Fruit fly (Drosophila melanogaster) whole organism, embryonic: ENCODE measurements around the gene CG14273.

Experiments
- CG10274 ChIP-seq: fragments of 200-800 bp; sonication (Bioruptor generic); optimal IDR thresholded peaks from 3 replicates; lab custom pipeline; 2017; ENCODE audit warnings: missing biosample characterization, mild to moderate bottlenecking, missing genetic modification characterization
- CG10366 ChIP-seq: fragments of 200-800 bp; sonication (Bioruptor generic); IDR thresholded peaks from 2 replicates; pipeline ENCODE4 v1.3.6; 2022; ENCODE audit warnings: missing biosample characterization, missing genetic modification characterization
- CG10462 ChIP-seq: fragments of 200-800 bp; sonication (Bioruptor generic); optimal IDR thresholded peaks from 2 replicates; lab custom pipeline; 2016; ENCODE audit warnings: missing biosample characterization, missing genetic modification characterization
- CG10959 ChIP-seq: fragments of 200-800 bp; sonication (Bioruptor generic); IDR thresholded peaks from 2 replicates; pipeline ENCODE4 v1.3.6; 2022; ENCODE audit warnings: missing biosample characterization, missing genetic modification characterization
- CG11695 ChIP-seq: fragments of 200-800 bp; sonication (Bioruptor generic); IDR thresholded peaks from 3 replicates; pipeline ENCODE4 v1.3.6; 2022; ENCODE audit warnings: missing biosample characterization, missing genetic modification characterization
- CG12155 ChIP-seq: fragments of 200-800 bp; sonication (Bioruptor generic); optimal IDR thresholded peaks from 3 replicates; lab custom pipeline; 2016; ENCODE audit warnings: missing biosample characterization, missing genetic modification characterization
- CG15269 ChIP-seq: fragments of 200-800 bp; sonication (Bioruptor generic); optimal IDR thresholded peaks from 2 replicates; lab custom pipeline; 2018; ENCODE audit warnings: missing biosample characterization, mild to moderate bottlenecking, missing genetic modification characterization, moderate library complexity
- CG1529 ChIP-seq: fragments of 200-800 bp; sonication (Bioruptor generic); optimal IDR thresholded peaks from 3 replicates; lab custom pipeline; 2018; ENCODE audit warnings: missing biosample characterization, missing genetic modification characterization
- CG15479 ChIP-seq: fragments of 200-800 bp; sonication (Bioruptor generic); optimal IDR thresholded peaks from 3 replicates; lab custom pipeline; 2019; ENCODE audit warnings: missing biosample characterization, mild to moderate bottlenecking, missing genetic modification characterization, moderate library complexity
- CG1602 ChIP-seq: fragments of 200-800 bp; sonication (Bioruptor generic); optimal IDR thresholded peaks from 3 replicates; lab custom pipeline; 2016; ENCODE audit warnings: missing biosample characterization, missing genetic modification characterization
- CG2875 ChIP-seq: fragments of 200-800 bp; sonication (Bioruptor generic); optimal IDR thresholded peaks from 2 replicates; lab custom pipeline; 2017; ENCODE audit warnings: missing biosample characterization, mild to moderate bottlenecking, missing genetic modification characterization, missing genetic modification reagents
- CG4854 ChIP-seq: fragments of 200-800 bp; sonication (Bioruptor generic); optimal IDR thresholded peaks from 2 replicates; lab custom pipeline; 2016; ENCODE audit warnings: missing biosample characterization, missing genetic modification characterization, inconsistent platforms
- CG7745 ChIP-seq: fragments of 200-800 bp; sonication (Bioruptor generic); optimal IDR thresholded peaks from 2 replicates; lab custom pipeline; 2018; ENCODE audit warnings: missing biosample characterization, mild to moderate bottlenecking, missing genetic modification characterization, moderate library complexity
- CG7839 ChIP-seq: fragments of 200-800 bp; sonication (Bioruptor generic); optimal IDR thresholded peaks from 3 replicates; lab custom pipeline; 2018; ENCODE audit warnings: missing biosample characterization, mild to moderate bottlenecking, missing genetic modification characterization, moderate library complexity
- CG9797 ChIP-seq: fragments of 200-800 bp; sonication (Bioruptor generic); optimal IDR thresholded peaks from 3 replicates; lab custom pipeline; 2018; ENCODE audit warnings: missing biosample characterization, mild to moderate bottlenecking, missing genetic modification characterization
- CkIIα-i1 ChIP-seq: fragments of 200-800 bp; sonication (Bioruptor generic); IDR thresholded peaks from 2 replicates; pipeline ENCODE4 v1.3.6; 2022; ENCODE audit warnings: missing biosample characterization, missing genetic modification characterization
- Dp ChIP-seq: fragments of 200-800 bp; sonication (Bioruptor generic); optimal IDR thresholded peaks from 2 replicates; lab custom pipeline; 2018; ENCODE audit warnings: missing biosample characterization, mild to moderate bottlenecking, missing genetic modification characterization, moderate library complexity
- E2f2 ChIP-seq: fragments of 200-800 bp; sonication (Bioruptor generic); IDR thresholded peaks from 2 replicates; pipeline ENCODE4 v1.3.6; 2022; ENCODE audit warnings: missing biosample characterization, missing genetic modification characterization
- Gsc ChIP-seq: fragments of 200-800 bp; sonication (Bioruptor generic); IDR thresholded peaks from 2 replicates; pipeline ENCODE4 v1.3.6; 2022; ENCODE audit warnings: missing biosample characterization, missing genetic modification characterization
- Gug ChIP-seq: fragments of 200-800 bp; sonication (Bioruptor generic); IDR thresholded peaks from 4 replicates; pipeline ENCODE4 v1.3.6; 2022; ENCODE audit warnings: missing biosample characterization, missing genetic modification characterization
- H2.0 ChIP-seq: fragments of 200-800 bp; sonication (Bioruptor generic); IDR thresholded peaks from 2 replicates; pipeline ENCODE4 v1.3.6; 2022; ENCODE audit warnings: missing biosample characterization, missing genetic modification characterization
- Hmx ChIP-seq: fragments of 200-800 bp; sonication (Bioruptor generic); optimal IDR thresholded peaks from 2 replicates; lab custom pipeline; 2016; ENCODE audit warnings: missing biosample characterization, missing genetic modification characterization
- Kr ChIP-seq: fragments of 200-800 bp; sonication (Bioruptor generic); optimal IDR thresholded peaks from 2 replicates; lab custom pipeline; 2017; ENCODE audit warnings: missing biosample characterization, mild to moderate bottlenecking, missing genetic modification characterization
- Meics ChIP-seq: fragments of 200-800 bp; sonication (Bioruptor generic); optimal IDR thresholded peaks from 2 replicates; lab custom pipeline; 2017; ENCODE audit warnings: missing biosample characterization, mild to moderate bottlenecking, missing genetic modification characterization
- NfI ChIP-seq: fragments of 200-800 bp; sonication (Bioruptor generic); optimal IDR thresholded peaks from 3 replicates; lab custom pipeline; 2018; ENCODE audit warnings: missing biosample characterization, mild to moderate bottlenecking, missing genetic modification characterization, moderate library complexity
- Optix ChIP-seq: fragments of 200-800 bp; sonication (Bioruptor generic); IDR thresholded peaks from 3 replicates; pipeline ENCODE4 v1.3.6; 2022; ENCODE audit warnings: missing biosample characterization, missing genetic modification characterization
- Usf ChIP-seq: fragments of 200-800 bp; sonication (Bioruptor generic); optimal IDR thresholded peaks from 2 replicates; lab custom pipeline; 2017; ENCODE audit warnings: missing genotype, missing biosample characterization, missing genetic modification characterization
- Xbp1 ChIP-seq: fragments of 200-800 bp; sonication (Bioruptor generic); optimal IDR thresholded peaks from 3 replicates; lab custom pipeline; 2016; ENCODE audit warnings: missing biosample characterization, mild to moderate bottlenecking, missing genetic modification characterization
- caup ChIP-seq: fragments of 200-800 bp; sonication (Bioruptor generic); optimal IDR thresholded peaks from 3 replicates; lab custom pipeline; 2017; ENCODE audit warnings: missing biosample characterization, mild to moderate bottlenecking, missing genetic modification characterization, moderate library complexity; ENCODE audit not compliant: severe bottlenecking
- ci ChIP-seq: fragments of 200-800 bp; sonication (Bioruptor generic); IDR thresholded peaks from 3 replicates; pipeline ENCODE4 v1.3.6; 2022; ENCODE audit warnings: missing biosample characterization, missing genetic modification characterization
- da ChIP-seq: fragments of 200-800 bp; sonication (Bioruptor generic); optimal IDR thresholded peaks from 2 replicates; lab custom pipeline; 2016; ENCODE audit warnings: missing biosample characterization, missing genetic modification characterization
- dimm ChIP-seq: fragments of 200-800 bp; sonication (Bioruptor generic); IDR thresholded peaks from 2 replicates; pipeline ENCODE4 v1.3.6; 2022; ENCODE audit warnings: missing biosample characterization, missing genetic modification characterization
- grau ChIP-seq: fragments of 200-800 bp; optimal IDR thresholded peaks from 3 replicates; lab custom pipeline; 2019; ENCODE audit warnings: missing biosample characterization, mild to moderate bottlenecking, missing genetic modification characterization, moderate library complexity
- gro ChIP-seq: fragments of 200-800 bp; sonication (Bioruptor generic); optimal IDR thresholded peaks from 2 replicates; lab custom pipeline; 2016; ENCODE audit warnings: missing biosample characterization, missing genetic modification characterization
- gsb ChIP-seq: fragments of 200-800 bp; sonication (Bioruptor generic); IDR thresholded peaks from 2 replicates; pipeline ENCODE4 v1.3.6; 2022; ENCODE audit warnings: missing biosample characterization, missing genetic modification characterization
- hb ChIP-seq: fragments of 200-800 bp; sonication (Bioruptor generic); IDR thresholded peaks from 3 replicates; pipeline ENCODE4 v1.3.6; 2022; ENCODE audit warnings: missing biosample characterization, missing genetic modification characterization; ENCODE audit not compliant: partially characterized antibody
- hth ChIP-seq: fragments of >200 bp; optimal IDR thresholded peaks from 2 replicates; lab custom pipeline; 2017; ENCODE audit warnings: inconsistent platforms
- jumu ChIP-seq: fragments of 200-800 bp; sonication (Bioruptor generic); optimal IDR thresholded peaks from 3 replicates; lab custom pipeline; 2016; ENCODE audit warnings: missing biosample characterization, missing genetic modification characterization
- lmd ChIP-seq: fragments of 200-800 bp; sonication (Bioruptor generic); IDR thresholded peaks from 2 replicates; pipeline ENCODE4 v1.3.6; 2022; ENCODE audit warnings: missing biosample characterization, missing genetic modification characterization
- org-1 ChIP-seq: fragments of 200-800 bp; sonication (Bioruptor generic); optimal IDR thresholded peaks from 2 replicates; lab custom pipeline; 2017; ENCODE audit warnings: missing biosample characterization, missing genetic modification characterization
- pita ChIP-seq: fragments of 200-800 bp; sonication (Bioruptor generic); optimal IDR thresholded peaks from 2 replicates; lab custom pipeline; 2017; ENCODE audit warnings: missing biosample characterization, mild to moderate bottlenecking, missing genetic modification characterization
- pros ChIP-seq: fragments of 200-800 bp; sonication (Bioruptor generic); optimal IDR thresholded peaks from 3 replicates; lab custom pipeline; 2019; ENCODE audit warnings: missing biosample characterization, mild to moderate bottlenecking, missing genetic modification characterization, moderate library complexity
- psq ChIP-seq: fragments of 200-800 bp; sonication (Bioruptor generic); optimal IDR thresholded peaks from 2 replicates; lab custom pipeline; 2017; ENCODE audit warnings: missing biosample characterization, missing genetic modification characterization
- repo ChIP-seq: fragments of 200-800 bp; sonication (Bioruptor generic); optimal IDR thresholded peaks from 2 replicates; lab custom pipeline; 2016; ENCODE audit warnings: missing biosample characterization, missing genetic modification characterization
- row ChIP-seq: fragments of 200-800 bp; sonication (Bioruptor generic); IDR thresholded peaks from 3 replicates; pipeline ENCODE4 v1.3.6; 2022; ENCODE audit warnings: missing biosample characterization, missing genetic modification characterization
- sens ChIP-seq: fragments of 200-800 bp; sonication (Bioruptor generic); peaks from one replicate; lab custom pipeline; 2016; ENCODE audit warnings: missing biosample characterization, missing genetic modification characterization
- slp2 ChIP-seq: fragments of 200-800 bp; sonication (Bioruptor generic); optimal IDR thresholded peaks from 2 replicates; lab custom pipeline; 2016; ENCODE audit warnings: missing biosample characterization, missing genetic modification characterization
- sna ChIP-seq: fragments of 200-800 bp; sonication (Bioruptor generic); IDR thresholded peaks from 2 replicates; pipeline ENCODE4 v1.3.6; 2022; ENCODE audit warnings: missing biosample characterization, missing genetic modification characterization; ENCODE audit not compliant: partially characterized antibody
- sob ChIP-seq: fragments of 200-800 bp; sonication (Bioruptor generic); IDR thresholded peaks from 2 replicates; pipeline ENCODE4 v1.3.6; 2022; ENCODE audit warnings: missing biosample characterization, missing genetic modification characterization
- tll ChIP-seq, 2 experiments: fragments of 200-800 bp in 1 of 2; fragments of >200 bp in 1 of 2; sonication (Bioruptor generic) in 1 of 2; optimal IDR thresholded peaks; 2 replicates each; lab custom pipeline; 2017 to 2019; ENCODE audit warnings: missing biosample characterization in 2 of 2, missing genetic modification characterization in 2 of 2, mild to moderate bottlenecking in 1 of 2, moderate library complexity in 1 of 2
- usp ChIP-seq: fragments of >200 bp; optimal IDR thresholded peaks from 2 replicates; lab custom pipeline; 2017; ENCODE audit warnings: missing biosample characterization, missing genetic modification characterization
- zfh1 ChIP-seq: fragments of 200-800 bp; sonication (Bioruptor generic); IDR thresholded peaks from 3 replicates; pipeline ENCODE4 v1.3.6; 2022; ENCODE audit warnings: missing biosample characterization, missing genetic modification characterization

The CG14273 gene

dm6 chr2L:8376717-8377116 lies 34.2 kb downstream of the CG14273 start, which contains the start of the genes CG13390 and CG17294 (continued):
- TF ChIP-seq tll (GFP tag; optimal IDR thresholded peaks at IDR 0.05; lab: Kevin White, UChicago): peak in 1 of 2 experiments; percentile 84
- TF ChIP-seq slp2 (GFP tag; lab: Kevin White, UChicago): peak; percentile 88
- TF ChIP-seq CG11695 (GFP tag; lab: Robert Waterston, UW): peak; percentile 100
- peak; percentile 100 for TF ChIP-seq CG15269 (tag; lab: Kevin White, UChicago)
- peak; percentile 74 for TF ChIP-seq Kr (GFP tag; lab: Kevin White, UChicago)
- peak; percentile 100 for TF ChIP-seq row (GFP tag; lab: Robert Waterston, UW)
- TF ChIP-seq jumu (GFP tag; lab: Kevin White, UChicago): peak; percentile 91
- peak; percentile 98 for TF ChIP-seq org-1 (GFP tag; lab: Kevin White, UChicago)
- TF ChIP-seq Hmx (GFP tag; lab: Kevin White, UChicago): peak; percentile 85
- TF ChIP-seq Gsc (GFP tag; lab: Robert Waterston, UW): peak; percentile 98
- TF ChIP-seq CG1529: peak; percentile 99
- TF ChIP-seq lmd (GFP tag; lab: Robert Waterston, UW): peak; percentile 99
- TF ChIP-seq Dp (GFP tag; lab: Kevin White, UChicago): peak; percentile 54
- TF ChIP-seq Usf (GFP tag; lab: Kevin White, UChicago): peak; percentile 98
- TF ChIP-seq CG4854 (GFP tag; lab: Kevin White, UChicago): peak; percentile 97
- peak; percentile 99 for TF ChIP-seq caup (GFP tag; lab: Kevin White, UChicago)
- peak; percentile 89 for TF ChIP-seq CG7745 (tag; lab: Kevin White, UChicago)
- TF ChIP-seq repo: peak; percentile 86
- TF ChIP-seq gsb (GFP tag; lab: Robert Waterston, UW): peak; percentile 99
- peak; percentile 92 for TF ChIP-seq E2f2 (GFP tag; lab: Robert Waterston, UW)
- peak; percentile 99 for TF ChIP-seq CG10366 (GFP tag; lab: Robert Waterston, UW)
- TF ChIP-seq Xbp1: peak; percentile 100
- TF ChIP-seq gro (GFP tag; lab: Kevin White, UChicago): peak; percentile 97
- TF ChIP-seq sna (GFP tag; lab: Robert Waterston, UW): peak; percentile 83
- peak; percentile 37; the same call in 1 of the 3 replicates for TF ChIP-seq hb
- TF ChIP-seq H2.0: peak; percentile 99
- TF ChIP-seq da (GFP tag; lab: Kevin White, UChicago): peak; percentile 92
- TF ChIP-seq Meics: peak; percentile 100
- peak; percentile 98 for TF ChIP-seq CkIIα-i1 (GFP tag; lab: Robert Waterston, UW)
- no peak for TF ChIP-seq usp
- peak; percentile 100 for TF ChIP-seq NfI (GFP tag; lab: Kevin White, UChicago)
- TF ChIP-seq grau (tag; lab: Kevin White, UChicago): peak; percentile 99
- peak; percentile 100 for TF ChIP-seq CG7839 (tag; lab: Kevin White, UChicago)
- peak; percentile 99 for TF ChIP-seq CG10959 (GFP tag; lab: Robert Waterston, UW)
- TF ChIP-seq sob: peak; percentile 100
- TF ChIP-seq CG1602 (GFP tag; lab: Kevin White, UChicago): peak; percentile 99
- TF ChIP-seq sens (GFP tag; lab: Kevin White, UChicago): peak; percentile 99
- peak; percentile 97 for TF ChIP-seq psq (GFP tag; lab: Kevin White, UChicago)
- TF ChIP-seq Gug (GFP tag; lab: Robert Waterston, UW): peak; percentile 99
- TF ChIP-seq pros (GFP tag; lab: Kevin White, UChicago): peak; percentile 89
- peak; percentile 100 for TF ChIP-seq ci (GFP tag; lab: Robert Waterston, UW)
- peak; percentile 99 for TF ChIP-seq dimm (GFP tag; lab: Robert Waterston, UW)
- TF ChIP-seq CG9797 (GFP tag; lab: Kevin White, UChicago): peak; percentile 65
- peak; percentile 84 for TF ChIP-seq CG15479 (GFP tag; lab: Kevin White, UChicago)
- no peak for TF ChIP-seq pita (GFP tag; lab: Kevin White, UChicago)
- TF ChIP-seq Optix (GFP tag; lab: Robert Waterston, UW): peak; percentile 96
- peak; percentile 99 for TF ChIP-seq CG12155 (GFP tag; lab: Kevin White, UChicago)
- TF ChIP-seq CG10462 (GFP tag; lab: Kevin White, UChicago): peak; percentile 99
- TF ChIP-seq CG10274 (GFP tag; lab: Kevin White, UChicago): peak; percentile 94
- TF ChIP-seq hth: no peak
- peak; percentile 100 for TF ChIP-seq zfh1 (GFP tag; lab: Robert Waterston, UW)
- peak; percentile 98 for TF ChIP-seq CG2875 (GFP tag; lab: Kevin White, UChicago)
